Fruit fly (Drosophila melanogaster) whole organism: ENCODE data around the gene Pomp.

Experiments
- CG8478 ChIP-seq: fragments of >200 bp; optimal IDR thresholded peaks from 2 replicates; lab custom pipeline; 2018; ENCODE audit warnings: inconsistent platforms
- Dll ChIP-seq: fragments of >200 bp; optimal IDR thresholded peaks from 2 replicates; lab custom pipeline; 2017
- EcR ChIP-seq, 2 experiments: fragments of >200 bp; optimal IDR thresholded peaks; 2 replicates each; lab custom pipeline; 2017; ENCODE audit warnings: missing biosample characterization in 2 of 2, missing genetic modification characterization in 2 of 2, missing genetic modification reagents in 2 of 2
- pan ChIP-seq: fragments of >200 bp; optimal IDR thresholded peaks from 2 replicates; lab custom pipeline; 2017
- psq ChIP-seq: fragments of >200 bp; optimal IDR thresholded peaks from 2 replicates; lab custom pipeline; 2017
- usp ChIP-seq: fragments of >200 bp; optimal IDR thresholded peaks from 2 replicates; lab custom pipeline; 2017; ENCODE audit warnings: missing biosample characterization, missing genetic modification characterization, mixed read lengths

dm6 chr2L:20802204-20802603 lies 14.7 kb downstream of the Pomp start:
- TF ChIP-seq EcR (GFP tag; optimal IDR thresholded peaks at IDR 0.05; lab: Kevin White, UChicago) (no peak), Dll (no peak), psq (lab: Kevin White, UChicago) (no peak), CG8478 (lab: Kevin White, UChicago) (no peak), usp (GFP tag; lab: Kevin White, UChicago) (no peak), pan (no peak)
